Worm (Caenorhabditis elegans): ENCODE data around the gene vms-1.
A peak's percentile ranks its signal among the peaks of the same experiment; 100 is the strongest.

vms-1 gene

DNA sequence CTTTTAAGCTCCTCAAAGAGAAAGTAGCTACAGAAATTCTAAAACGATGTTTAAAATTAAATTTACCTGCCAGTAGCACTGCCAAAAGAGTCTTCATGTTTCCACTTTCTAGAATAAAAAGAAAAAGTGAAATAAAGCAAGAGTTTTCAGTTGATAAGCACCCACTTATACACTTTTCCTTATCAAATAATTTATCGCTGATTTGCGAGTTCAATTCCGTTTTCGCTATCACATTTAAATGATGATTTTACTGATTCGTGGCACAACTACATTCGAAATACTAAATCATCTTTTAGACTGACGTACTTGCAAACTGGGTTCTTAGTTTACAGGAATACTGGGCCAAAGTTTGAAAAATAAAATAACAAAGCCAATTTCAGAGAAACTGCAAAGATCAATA is 37.4 kb upstream of the vms-1 start, which contains the start of gene K12H4.7:
TSS of gene K12H4.7 (minus strand) at position 138 of the 400 bp plus-strand sequence.
- TF ChIP-seq skn-1 (tag; optimal IDR thresholded peaks at IDR 0.05): peak; percentile 67
- no peak for TF ChIP-seq mml-1 (tag; optimal IDR thresholded peaks at IDR 0.05)
- peak; percentile 91 for TF ChIP-seq elt-2 (tag; optimal IDR thresholded peaks at IDR 0.05)
- TF ChIP-seq pqm-1 (tag; optimal IDR thresholded peaks at IDR 0.05): peak; percentile 62

DNA sequence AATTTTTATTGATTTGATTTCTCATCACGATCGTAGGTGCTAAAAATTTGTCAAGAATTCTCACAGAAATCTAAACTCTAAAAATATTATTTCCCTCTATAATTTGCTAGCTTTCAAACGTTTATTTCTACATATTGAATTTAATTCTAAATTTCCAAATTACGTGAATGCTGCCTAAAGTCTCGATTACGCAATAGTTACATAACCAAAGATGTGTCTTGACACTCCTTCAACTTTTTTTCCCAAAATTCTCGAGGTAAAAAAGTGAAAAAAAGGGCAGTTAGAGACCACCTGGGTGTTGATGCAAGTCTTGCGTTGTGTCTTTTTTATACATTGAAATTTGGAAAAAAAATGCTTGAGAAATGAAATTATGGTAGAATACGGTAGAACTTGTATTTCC is 36.5 kb upstream of the vms-1 start:
- no peak for TF ChIP-seq egl-5 (tag; optimal IDR thresholded peaks at IDR 0.05)
- TF ChIP-seq R02D3.7 (tag; optimal IDR thresholded peaks at IDR 0.05): no peak

DNA sequence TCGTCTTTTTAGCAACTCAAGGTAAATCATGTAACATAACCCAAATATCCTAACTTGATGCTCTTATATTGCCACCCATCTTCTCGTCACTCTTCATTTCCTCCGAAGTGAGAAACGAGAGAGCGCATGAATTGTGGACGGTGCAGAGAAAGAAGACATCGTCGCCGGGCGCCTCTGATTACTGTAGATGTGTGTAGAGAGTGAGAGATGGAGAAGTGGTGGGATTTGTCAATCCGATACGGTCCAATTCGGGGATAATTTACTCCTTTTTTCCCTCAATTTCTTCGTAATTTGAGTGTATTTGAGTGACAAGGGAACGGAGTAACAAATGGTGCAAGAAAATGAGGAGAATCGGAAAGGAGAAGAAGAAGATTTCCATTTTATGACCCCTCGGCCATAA is 27.2 kb upstream of the vms-1 start:
- TF ChIP-seq daf-12 (tag; optimal IDR thresholded peaks at IDR 0.05) (no peak), unc-62 (GFP tag; optimal IDR thresholded peaks at IDR 0.05) (no peak), nhr-76 (tag; optimal IDR thresholded peaks at IDR 0.05) (no peak), fkh-10 (GFP tag; optimal IDR thresholded peaks at IDR 0.05) (no peak), egl-27 (tag; optimal IDR thresholded peaks at IDR 0.05) (no peak), nhr-23 (tag; optimal IDR thresholded peaks at IDR 0.05) (no peak), egl-5 (tag; optimal IDR thresholded peaks at IDR 0.05) (no peak), snpc-4 (tag; optimal IDR thresholded peaks at IDR 0.05) (no peak), mdl-1 (tag; optimal IDR thresholded peaks at IDR 0.05) (no peak), ceh-16 (tag; optimal IDR thresholded peaks at IDR 0.05) (no peak), nhr-43 (tag; optimal IDR thresholded peaks at IDR 0.05; ENCODE audit: poor library complexity, severe bottlenecking) (no peak), ZK546.5 (tag; optimal IDR thresholded peaks at IDR 0.05) (no peak), eor-1 (tag; optimal IDR thresholded peaks at IDR 0.05) (no peak), lin-15B (tag; optimal IDR thresholded peaks at IDR 0.05) (no peak), pha-4 (tag; optimal IDR thresholded peaks at IDR 0.05) (no peak)

DNA sequence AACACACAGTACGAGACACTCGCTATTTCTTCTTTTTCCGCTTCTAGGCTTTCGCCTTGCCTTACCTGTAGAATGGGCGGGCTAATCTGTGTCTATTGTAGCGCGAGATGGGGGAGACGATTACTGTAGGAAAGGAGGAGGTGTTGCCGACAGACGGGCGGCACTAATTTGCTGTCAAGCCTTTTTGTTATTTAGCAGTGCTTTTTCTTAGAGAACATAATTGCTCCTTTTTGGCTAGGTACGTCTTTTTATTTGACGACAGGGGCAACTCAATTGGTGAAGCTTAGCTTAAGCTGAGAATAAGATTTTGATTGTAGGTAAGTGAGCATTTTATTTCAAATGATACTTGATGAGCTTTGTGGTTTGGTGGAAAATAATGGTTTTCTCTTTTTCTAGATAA is 24.7 kb upstream of the vms-1 start:
- TF ChIP-seq nfya-1 (tag; optimal IDR thresholded peaks at IDR 0.05; ENCODE audit: insufficient read depth): no peak
- TF ChIP-seq egl-27 (tag; optimal IDR thresholded peaks at IDR 0.05): no peak
- no peak for TF ChIP-seq lin-15B (tag; optimal IDR thresholded peaks at IDR 0.05)
- TF ChIP-seq aly-2 (tag; optimal IDR thresholded peaks at IDR 0.05): no peak
- no peak for TF ChIP-seq ceh-82 (tag; optimal IDR thresholded peaks at IDR 0.05)
- TF ChIP-seq ztf-4 (tag; optimal IDR thresholded peaks at IDR 0.05): no peak
- no peak for TF ChIP-seq ZK546.5 (tag; optimal IDR thresholded peaks at IDR 0.05)
- TF ChIP-seq skn-1 (tag; optimal IDR thresholded peaks at IDR 0.05): no peak
- TF ChIP-seq elt-1 (tag; optimal IDR thresholded peaks at IDR 0.05): no peak
- TF ChIP-seq pha-4 (tag; optimal IDR thresholded peaks at IDR 0.05): no peak
- TF ChIP-seq snpc-4 (tag; optimal IDR thresholded peaks at IDR 0.05): no peak
- TF ChIP-seq unc-62 (GFP tag; optimal IDR thresholded peaks at IDR 0.05): no peak
- TF ChIP-seq jun-1 (tag; optimal IDR thresholded peaks at IDR 0.05): no peak
- TF ChIP-seq ceh-9 (tag; optimal IDR thresholded peaks at IDR 0.05): no peak
- no peak for TF ChIP-seq ztf-11 (tag; optimal IDR thresholded peaks at IDR 0.05)

DNA sequence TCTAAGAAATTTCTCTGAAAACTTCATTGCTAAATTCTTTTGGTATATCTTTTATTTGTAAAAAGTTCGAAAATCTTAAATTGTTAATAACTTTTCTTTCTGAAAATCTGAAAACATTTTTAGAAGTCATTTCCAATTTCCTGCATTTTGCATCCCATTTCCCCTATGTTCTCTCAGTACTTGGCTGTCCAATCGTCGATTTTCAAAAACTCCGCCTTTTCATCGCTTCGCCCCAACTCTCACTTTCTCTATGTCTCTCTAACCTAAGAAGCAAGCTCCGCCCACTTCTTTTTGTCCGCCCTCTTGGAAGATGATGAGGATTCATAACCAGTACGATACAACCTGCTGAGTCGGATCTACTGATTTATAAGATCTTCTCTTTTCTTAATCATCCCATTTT is 23.2 kb upstream of the vms-1 start:
- TF ChIP-seq egl-5 (tag; optimal IDR thresholded peaks at IDR 0.05): no peak
- peak; percentile 94 for TF ChIP-seq nfya-1 (tag; optimal IDR thresholded peaks at IDR 0.05; ENCODE audit: insufficient read depth)

DNA sequence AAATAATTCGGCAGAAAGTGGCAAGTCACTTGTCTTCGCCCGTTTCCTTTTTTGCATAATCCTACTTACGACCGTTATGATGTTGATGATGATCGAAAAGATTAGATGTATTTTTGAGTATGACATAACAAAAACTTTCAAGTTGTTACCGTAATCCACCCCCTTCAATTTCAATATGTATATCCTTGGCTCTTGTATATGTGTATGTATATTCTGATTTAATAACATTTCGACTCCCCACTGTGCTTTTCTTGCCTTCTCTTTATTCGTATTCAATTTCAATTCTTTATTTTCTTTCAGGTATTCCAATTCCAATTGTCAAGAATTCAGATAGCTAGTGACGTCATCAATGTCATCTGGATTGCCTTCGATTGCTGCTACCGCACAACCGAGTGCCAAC is 21.3 kb upstream of the vms-1 start, which contains the start of gene pros-1:
TSS of gene pros-1 (plus strand) at position 301 of the 400 bp plus-strand sequence.
- TF ChIP-seq pha-4 (tag; optimal IDR thresholded peaks at IDR 0.05): no peak
- TF ChIP-seq nhr-23 (tag; optimal IDR thresholded peaks at IDR 0.05): no peak
- TF ChIP-seq nhr-67 (tag; optimal IDR thresholded peaks at IDR 0.05): no peak
- TF ChIP-seq unc-39 (tag; optimal IDR thresholded peaks at IDR 0.05): no peak
- no peak for TF ChIP-seq hmg-11 (tag; optimal IDR thresholded peaks at IDR 0.05)
- no peak for TF ChIP-seq nhr-11 (tag; optimal IDR thresholded peaks at IDR 0.05)
- no peak for TF ChIP-seq mdl-1 (tag; optimal IDR thresholded peaks at IDR 0.05)
- TF ChIP-seq egl-27 (tag; optimal IDR thresholded peaks at IDR 0.05): no peak
- TF ChIP-seq R02D3.7 (tag; optimal IDR thresholded peaks at IDR 0.05): no peak
- TF ChIP-seq lin-39 (tag; optimal IDR thresholded peaks at IDR 0.05): no peak
- TF ChIP-seq zag-1 (tag; optimal IDR thresholded peaks at IDR 0.05): no peak
- no peak for TF ChIP-seq jun-1 (tag; optimal IDR thresholded peaks at IDR 0.05)
- TF ChIP-seq skn-1 (tag; optimal IDR thresholded peaks at IDR 0.05): no peak
- TF ChIP-seq ceh-82 (tag; optimal IDR thresholded peaks at IDR 0.05): no peak
- no peak for TF ChIP-seq unc-62 (GFP tag; optimal IDR thresholded peaks at IDR 0.05)
- TF ChIP-seq tbx-2 (tag; optimal IDR thresholded peaks at IDR 0.05): no peak
- TF ChIP-seq ceh-16 (tag; optimal IDR thresholded peaks at IDR 0.05): no peak
- no peak for TF ChIP-seq ztf-4 (tag; optimal IDR thresholded peaks at IDR 0.05)
- no peak for TF ChIP-seq elt-2 (tag; optimal IDR thresholded peaks at IDR 0.05)

Data from whole organism, L3 larva.